Fruit fly (Drosophila melanogaster) whole organism, embryonic: ENCODE measurements around the gene CG13071.
A peak's percentile ranks its signal among the peaks of the same experiment; 100 is the strongest.

Experiments
- ATbp ChIP-seq: fragments of 200-800 bp; sonication (Bioruptor generic); optimal IDR thresholded peaks from 2 replicates; lab custom pipeline; 2017; ENCODE audit warnings: missing biosample characterization, mild to moderate bottlenecking, missing genetic modification characterization, missing genetic modification reagents
- Awh ChIP-seq: fragments of 200-800 bp; sonication (Bioruptor generic); IDR thresholded peaks from 2 replicates; pipeline ENCODE4, ENCODE4 v1.3.6; 2022; ENCODE audit warnings: missing biosample characterization, missing genetic modification characterization
- B-H2 ChIP-seq: fragments of 200-800 bp; sonication (Bioruptor generic); optimal IDR thresholded peaks from 2 replicates; lab custom pipeline; 2018; ENCODE audit warnings: missing biosample characterization, mild to moderate bottlenecking, missing genetic modification characterization
- CG10366 ChIP-seq: fragments of 200-800 bp; sonication (Bioruptor generic); IDR thresholded peaks from 2 replicates; pipeline ENCODE4 v1.3.6; 2022; ENCODE audit warnings: missing biosample characterization, missing genetic modification characterization
- CG11398 ChIP-seq: fragments of 200-800 bp; sonication (Bioruptor generic); optimal IDR thresholded peaks from 2 replicates; lab custom pipeline; 2016; ENCODE audit warnings: missing biosample characterization, missing genetic modification characterization
- CG11723 ChIP-seq: fragments of 200-800 bp; sonication (Bioruptor generic); optimal IDR thresholded peaks from 2 replicates; lab custom pipeline; 2017; ENCODE audit warnings: missing biosample characterization, mild to moderate bottlenecking, missing genetic modification characterization
- CG12769 ChIP-seq: fragments of 200-800 bp; sonication (Bioruptor generic); optimal IDR thresholded peaks from 2 replicates; lab custom pipeline; 2019; ENCODE audit warnings: missing biosample characterization, mild to moderate bottlenecking, missing genetic modification characterization, moderate library complexity
- CG15011 ChIP-seq: fragments of 200-800 bp; sonication (Bioruptor generic); optimal IDR thresholded peaks from 3 replicates; lab custom pipeline; 2018; ENCODE audit warnings: missing biosample characterization, mild to moderate bottlenecking, missing genetic modification characterization
- CG15269 ChIP-seq: fragments of 200-800 bp; sonication (Bioruptor generic); optimal IDR thresholded peaks from 2 replicates; lab custom pipeline; 2018; ENCODE audit warnings: missing biosample characterization, mild to moderate bottlenecking, missing genetic modification characterization, moderate library complexity
- CG15479 ChIP-seq: fragments of 200-800 bp; sonication (Bioruptor generic); optimal IDR thresholded peaks from 3 replicates; lab custom pipeline; 2019; ENCODE audit warnings: missing biosample characterization, mild to moderate bottlenecking, missing genetic modification characterization, moderate library complexity
- CG3281 ChIP-seq: fragments of 200-800 bp; sonication (Bioruptor generic); optimal IDR thresholded peaks from 3 replicates; lab custom pipeline; 2017; ENCODE audit warnings: missing biosample characterization, mild to moderate bottlenecking, missing genetic modification characterization
- CG42726 ChIP-seq: fragments of 200-800 bp; sonication (Bioruptor generic); IDR thresholded peaks from 2 replicates; pipeline ENCODE4 v1.3.6; 2022; ENCODE audit warnings: missing biosample characterization, missing genetic modification characterization; ENCODE audit not compliant: partially characterized antibody
- CG4617 ChIP-seq: fragments of 200-800 bp; sonication (Bioruptor generic); optimal IDR thresholded peaks from 3 replicates; lab custom pipeline; 2016; ENCODE audit warnings: missing biosample characterization, missing genetic modification characterization, borderline replicate concordance
- CG4707 ChIP-seq: fragments of 200-800 bp; sonication (Bioruptor generic); optimal IDR thresholded peaks from 2 replicates; lab custom pipeline; 2018; ENCODE audit warnings: missing biosample characterization, mild to moderate bottlenecking, missing genetic modification characterization, moderate library complexity
- CG7556 ChIP-seq: fragments of 200-800 bp; sonication (Bioruptor generic); optimal IDR thresholded peaks from 2 replicates; lab custom pipeline; 2017; ENCODE audit warnings: missing biosample characterization, mild to moderate bottlenecking, missing genetic modification characterization
- CG7786 ChIP-seq: fragments of 200-800 bp; sonication (Bioruptor generic); optimal IDR thresholded peaks from 2 replicates; lab custom pipeline; 2016; ENCODE audit warnings: missing biosample characterization, missing genetic modification characterization
- CG9215 ChIP-seq: fragments of 200-800 bp; sonication (Bioruptor generic); IDR thresholded peaks from 2 replicates; pipeline ENCODE4 v1.3.6; 2022; ENCODE audit warnings: missing biosample characterization, missing genetic modification characterization
- Doc2 ChIP-seq: fragments of 200-800 bp; sonication (Bioruptor generic); IDR thresholded peaks from 2 replicates; pipeline ENCODE4 v1.3.6; 2022; ENCODE audit warnings: missing biosample characterization, missing genetic modification characterization
- Hr78 ChIP-seq, 2 experiments: fragments of 200-800 bp in 1 of 2; fragments of >200 bp in 1 of 2; sonication (Bioruptor generic) in 1 of 2; optimal IDR thresholded peaks; 2 replicates each; lab custom pipeline; 2017 to 2019; ENCODE audit warnings: missing biosample characterization in 2 of 2, missing genetic modification characterization in 2 of 2, mild to moderate bottlenecking in 1 of 2, moderate library complexity in 1 of 2
- Myb ChIP-seq: fragments of 200-800 bp; sonication (Bioruptor generic); optimal IDR thresholded peaks from 2 replicates; lab custom pipeline; 2016; ENCODE audit warnings: missing biosample characterization, missing genetic modification characterization
- Spps ChIP-seq: fragments of 200-800 bp; sonication (Bioruptor generic); optimal IDR thresholded peaks from 2 replicates; lab custom pipeline; 2018; ENCODE audit warnings: missing biosample characterization, mild to moderate bottlenecking, missing genetic modification characterization
- Sry-δ ChIP-seq: fragments of 200-800 bp; sonication (Bioruptor generic); optimal IDR thresholded peaks from 2 replicates; lab custom pipeline; 2016; ENCODE audit warnings: missing biosample characterization, missing genetic modification characterization
- Vsx1 ChIP-seq: fragments of 200-800 bp; sonication (Bioruptor generic); optimal IDR thresholded peaks from 2 replicates; lab custom pipeline; 2017; ENCODE audit warnings: missing biosample characterization, mild to moderate bottlenecking, missing genetic modification characterization, missing genetic modification reagents
- abd-A ChIP-seq: fragments of 200-800 bp; sonication (Bioruptor generic); optimal IDR thresholded peaks from 3 replicates; lab custom pipeline; 2019; ENCODE audit warnings: missing biosample characterization, mild to moderate bottlenecking, missing genetic modification characterization, moderate library complexity
- bbx ChIP-seq: fragments of 200-800 bp; sonication (Bioruptor generic); IDR thresholded peaks from 2 replicates; pipeline ENCODE4 v1.3.6; 2022; ENCODE audit warnings: missing biosample characterization, missing genetic modification characterization; ENCODE audit not compliant: partially characterized antibody
- br ChIP-seq: fragments of >200 bp; optimal IDR thresholded peaks from 2 replicates; lab custom pipeline; 2017
- btn ChIP-seq: fragments of 200-800 bp; sonication (Bioruptor generic); optimal IDR thresholded peaks from 2 replicates; lab custom pipeline; 2016; ENCODE audit warnings: missing biosample characterization, missing genetic modification characterization
- chinmo ChIP-seq: fragments of 200-800 bp; sonication (Bioruptor generic); IDR thresholded peaks from 4 replicates; pipeline ENCODE4 v1.3.6; 2022; ENCODE audit warnings: missing biosample characterization, missing genetic modification characterization; ENCODE audit not compliant: partially characterized antibody
- dati ChIP-seq: fragments of 200-800 bp; sonication (Bioruptor generic); IDR thresholded peaks from 2 replicates; pipeline ENCODE4 v1.3.6; 2022; ENCODE audit warnings: missing biosample characterization, missing genetic modification characterization
- fd64A ChIP-seq: fragments of 200-800 bp; sonication (Bioruptor generic); optimal IDR thresholded peaks from 3 replicates; lab custom pipeline; 2018; ENCODE audit warnings: missing biosample characterization, mild to moderate bottlenecking, missing genetic modification characterization
- ind ChIP-seq: fragments of 200-800 bp; sonication (Bioruptor generic); optimal IDR thresholded peaks from 3 replicates; lab custom pipeline; 2016; ENCODE audit warnings: missing biosample characterization, missing genetic modification characterization
- jumu ChIP-seq: fragments of 200-800 bp; sonication (Bioruptor generic); optimal IDR thresholded peaks from 3 replicates; lab custom pipeline; 2016; ENCODE audit warnings: missing biosample characterization, missing genetic modification characterization
- kah ChIP-seq: fragments of 200-800 bp; sonication (Bioruptor generic); optimal IDR thresholded peaks from 2 replicates; lab custom pipeline; 2018; ENCODE audit warnings: missing biosample characterization, mild to moderate bottlenecking, missing genetic modification characterization
- klu ChIP-seq: fragments of 200-800 bp; sonication (Bioruptor generic); IDR thresholded peaks from 2 replicates; pipeline ENCODE4 v1.3.6; 2022; ENCODE audit warnings: missing biosample characterization, missing genetic modification characterization
- knrl ChIP-seq: fragments of 200-800 bp; sonication (Bioruptor generic); IDR thresholded peaks from 3 replicates; pipeline ENCODE4 v1.3.6; 2022; ENCODE audit warnings: missing biosample characterization, missing genetic modification characterization; ENCODE audit not compliant: partially characterized antibody
- lov ChIP-seq, 2 experiments: fragments of 200-800 bp in 1 of 2; fragments of >200 bp in 1 of 2; sonication (Bioruptor generic) in 1 of 2; IDR thresholded peaks in 1 of 2; optimal IDR thresholded peaks in 1 of 2; 2 replicates in 1 of 2; 3 replicates in 1 of 2; pipeline versions ENCODE4 v1.3.6 to Lab custom; 2017 to 2022; ENCODE audit warnings: missing biosample characterization in 1 of 2, missing genetic modification characterization in 1 of 2
- mam ChIP-seq: fragments of 200-800 bp; sonication (Bioruptor generic); optimal IDR thresholded peaks from 3 replicates; lab custom pipeline; 2016; ENCODE audit warnings: missing biosample characterization, missing genetic modification characterization
- nom ChIP-seq: fragments of 200-800 bp; sonication (Bioruptor generic); optimal IDR thresholded peaks from 2 replicates; lab custom pipeline; 2017; ENCODE audit warnings: missing biosample characterization, missing genetic modification characterization, mild to moderate bottlenecking, moderate library complexity, missing genetic modification reagents
- oc ChIP-seq: fragments of 200-800 bp; sonication (Bioruptor generic); optimal IDR thresholded peaks from 2 replicates; lab custom pipeline; 2018; ENCODE audit warnings: missing biosample characterization, mild to moderate bottlenecking, missing genetic modification characterization, moderate library complexity
- pum ChIP-seq: fragments of 200-800 bp; sonication (Bioruptor generic); optimal IDR thresholded peaks from 2 replicates; lab custom pipeline; 2016; ENCODE audit warnings: missing biosample characterization, missing genetic modification characterization
- run ChIP-seq: fragments of 200-800 bp; sonication (Bioruptor generic); optimal IDR thresholded peaks from 3 replicates; lab custom pipeline; 2018; ENCODE audit warnings: missing biosample characterization, mild to moderate bottlenecking, missing genetic modification characterization
- sd ChIP-seq: fragments of 200-800 bp; sonication (Bioruptor generic); optimal IDR thresholded peaks from 3 replicates; lab custom pipeline; 2018; ENCODE audit warnings: missing biosample characterization, mild to moderate bottlenecking, missing genetic modification characterization, moderate library complexity
- slou ChIP-seq: fragments of 200-800 bp; sonication (Bioruptor generic); optimal IDR thresholded peaks from 3 replicates; lab custom pipeline; 2016; ENCODE audit warnings: missing biosample characterization, missing genetic modification characterization

Gene CG13071

DNA sequence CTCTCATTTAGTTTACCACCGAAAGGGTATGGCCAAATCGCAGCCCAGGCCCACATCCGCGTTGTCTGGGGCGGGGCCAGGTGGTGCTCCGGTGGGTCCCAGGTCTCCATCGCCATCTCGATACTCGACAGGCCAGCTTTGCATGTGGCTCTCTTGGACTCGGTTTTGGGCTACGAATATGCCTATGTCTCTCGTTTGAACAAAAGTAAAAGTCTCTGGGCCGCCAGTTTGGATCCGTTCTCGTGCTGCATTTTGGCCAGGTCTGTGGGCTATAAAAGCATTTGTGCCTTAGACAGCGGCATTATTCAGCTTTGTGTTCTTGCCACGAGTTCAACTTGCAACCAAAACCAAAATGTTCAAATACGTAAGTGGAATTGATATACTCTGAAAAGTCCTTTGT is 14.6 kb downstream of the CG13071 start, which contains the start of gene CG13065:
Gene CG13065, plus strand, starts transcription at position 301 of the 400 bp plus-strand sequence.
- no peak for TF ChIP-seq Myb (GFP tag; lab: Kevin White, UChicago)
- no peak for TF ChIP-seq B-H2
- no peak for TF ChIP-seq sd (tag; lab: Kevin White, UChicago)
- TF ChIP-seq ind (GFP tag; lab: Kevin White, UChicago): no peak
- TF ChIP-seq lov (optimal IDR thresholded peaks at IDR 0.05; lab: Kevin White, UChicago): no peak
- TF ChIP-seq lov (GFP tag; IDR thresholded peaks at IDR 0.05; lab: Robert Waterston, UW): no peak
- no peak for TF ChIP-seq run (tag; lab: Kevin White, UChicago)
- TF ChIP-seq CG11723 (GFP tag; lab: Kevin White, UChicago): no peak
- TF ChIP-seq knrl (GFP tag; lab: Robert Waterston, UW): no peak

- TF ChIP-seq btn (GFP tag; lab: Kevin White, UChicago): no peak
- TF ChIP-seq Hr78 (GFP tag; optimal IDR thresholded peaks at IDR 0.05; lab: Kevin White, UChicago): no peak
- TF ChIP-seq bbx (GFP tag; lab: Robert Waterston, UW): no peak
- no peak for TF ChIP-seq CG7786 (GFP tag; lab: Kevin White, UChicago)
- no peak for TF ChIP-seq CG10366 (GFP tag; lab: Robert Waterston, UW)
- TF ChIP-seq CG4707: no peak
- no peak for TF ChIP-seq Spps (tag; lab: Kevin White, UChicago)
- TF ChIP-seq Doc2 (GFP tag; lab: Robert Waterston, UW): no peak
- TF ChIP-seq mam: no peak
- no peak for TF ChIP-seq kah (GFP tag; lab: Kevin White, UChicago)
- no peak for TF ChIP-seq CG3281
- TF ChIP-seq CG42726 (GFP tag; lab: Robert Waterston, UW): no peak
- TF ChIP-seq fd64A: no peak
- no peak for TF ChIP-seq CG9215 (GFP tag; lab: Robert Waterston, UW)
- no peak for TF ChIP-seq Sry-δ (GFP tag; lab: Kevin White, UChicago)
- TF ChIP-seq CG11398: no peak
- TF ChIP-seq slou (GFP tag; lab: Kevin White, UChicago): no peak
Measured at dm6 chr3L:16279171-16279570, 16.6 kb downstream of the CG13071 start, which contains the start of gene CG13050. Gene CG13050, minus strand, starts transcription at chr3L:16279271.

dm6 chr3L:16279987-16280454 is 17.5 kb downstream of the CG13071 start, which contains the start of gene CG13064:
Gene CG13064, plus strand, starts transcription at chr3L:16280404.
- TF ChIP-seq CG15011 (GFP tag; lab: Kevin White, UChicago) (no peak), Hr78 (GFP tag; optimal IDR thresholded peaks at IDR 0.05; lab: Kevin White, UChicago) (peak in 1 of 2 experiments; percentile 87), br (no peak), abd-A (tag; lab: Kevin White, UChicago) (peak; percentile 75), dati (no peak), CG12769 (tag; lab: Kevin White, UChicago) (peak; percentile 50), pum (no peak), CG7556 (GFP tag; lab: Kevin White, UChicago) (no peak), CG15479 (no peak), nom (GFP tag; lab: Kevin White, UChicago) (peak; percentile 8), jumu (GFP tag; lab: Kevin White, UChicago) (no peak), oc (tag; lab: Kevin White, UChicago) (peak; percentile 56), Awh (GFP tag; lab: Robert Waterston, UW) (peak; percentile 19; the same call in 1 of the 2 replicates), chinmo (GFP tag; lab: Robert Waterston, UW) (0 out of 4 replicates have a peak, but pooled peaks have one; percentile 65), ATbp (GFP tag; lab: Kevin White, UChicago) (no peak), CG15269 (tag; lab: Kevin White, UChicago) (peak; percentile 27), Vsx1 (GFP tag; lab: Kevin White, UChicago) (no peak), klu (GFP tag; lab: Robert Waterston, UW) (no peak), CG4617 (GFP tag; lab: Kevin White, UChicago) (no peak)
